Fruit fly (Drosophila melanogaster): ENCODE data around the gene mRpL11.

mRpL11 gene

dm6 chr3R:14482986-14483385, 28.7 kb upstream of the mRpL11 start:
- TF ChIP-seq CG32006 (GFP tag; optimal IDR thresholded peaks at IDR 0.05): no peak

DNA sequence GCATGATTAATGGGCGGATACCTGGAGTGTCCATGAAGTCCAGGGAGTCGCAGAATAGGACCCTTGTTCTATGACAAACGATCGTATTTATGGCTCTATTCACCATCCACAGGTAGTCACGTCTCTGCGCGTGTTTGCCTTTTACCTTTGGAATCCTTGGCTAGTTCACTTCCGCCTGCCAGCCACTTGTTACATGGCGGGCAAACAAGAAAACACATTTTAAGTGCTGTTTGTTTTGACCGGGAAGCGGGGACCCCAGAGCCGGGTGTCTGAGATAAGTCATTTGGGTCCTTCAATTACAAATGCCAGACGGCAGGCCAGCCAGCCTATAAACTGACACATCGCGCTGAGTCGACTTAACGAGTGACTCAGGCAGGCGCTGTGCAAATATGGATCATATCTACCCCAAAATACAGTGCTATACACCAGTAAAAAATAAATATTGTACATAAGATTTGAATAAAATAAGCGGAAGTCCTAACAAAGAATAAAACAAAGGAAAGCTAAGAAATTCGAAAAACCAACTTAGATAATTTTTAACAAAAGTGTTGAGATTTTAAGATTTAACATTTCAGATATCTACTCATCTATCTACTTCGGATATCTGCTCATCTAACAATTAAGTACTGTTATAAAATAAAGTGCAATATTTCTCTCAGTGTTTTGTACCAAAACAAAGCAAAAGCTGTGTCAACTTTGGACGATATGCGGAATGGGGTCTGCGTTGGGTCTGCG, 26.9 kb upstream of the mRpL11 start:
- TF ChIP-seq Met (GFP tag; optimal IDR thresholded peaks at IDR 0.05) (peak; percentile 36), Ets21C (GFP tag; optimal IDR thresholded peaks at IDR 0.05) (no peak), CG8632 (GFP tag; optimal IDR thresholded peaks at IDR 0.05) (peak; percentile 17), acj6 (GFP tag; optimal IDR thresholded peaks at IDR 0.05) (peak; percentile 8), CG8319 (GFP tag; optimal IDR thresholded peaks at IDR 0.05) (no peak), Hr39 (GFP tag; optimal IDR thresholded peaks at IDR 0.05) (no peak), esn (GFP tag; optimal IDR thresholded peaks at IDR 0.05) (peak; percentile 26), CG6854 (GFP tag; optimal IDR thresholded peaks at IDR 0.05) (no peak), Eip78C (GFP tag) (peak; percentile 62), fkh (GFP tag; optimal IDR thresholded peaks at IDR 0.05) (peak; percentile 44), achi (GFP tag; optimal IDR thresholded peaks at IDR 0.05) (peak; percentile 12), svp (GFP tag) (peak; percentile 68), topi (GFP tag; optimal IDR thresholded peaks at IDR 0.05) (peak; percentile 21), CG34406 (GFP tag; optimal IDR thresholded peaks at IDR 0.05) (peak; percentile 23)

dm6 chr3R:14486469-14486868, 25.2 kb upstream of the mRpL11 start:
- TF ChIP-seq CG15336 (GFP tag; IDR thresholded peaks at IDR 0.05): peak; percentile 85
- TF ChIP-seq Blimp-1 (GFP tag; optimal IDR thresholded peaks at IDR 0.05): no peak
- TF ChIP-seq cyc (GFP tag; optimal IDR thresholded peaks at IDR 0.05): no peak
- TF ChIP-seq dsx (GFP tag; optimal IDR thresholded peaks at IDR 0.05; ENCODE audit: poor library complexity, severe bottlenecking): no peak
- TF ChIP-seq Eip93F (GFP tag; optimal IDR thresholded peaks at IDR 0.05): no peak
- peak; percentile 58 for TF ChIP-seq Hr4 (GFP tag; optimal IDR thresholded peaks at IDR 0.05)
- TF ChIP-seq CG8119 (GFP tag; IDR thresholded peaks at IDR 0.05): peak; percentile 86
- peak; percentile 4 for TF ChIP-seq Sox14 (GFP tag; optimal IDR thresholded peaks at IDR 0.05)
- peak; percentile 48; the same call in 1 of the 2 replicates for TF ChIP-seq Gug (GFP tag; IDR thresholded peaks at IDR 0.05)
- no peak for TF ChIP-seq CG10669 (GFP tag; optimal IDR thresholded peaks at IDR 0.05)
- TF ChIP-seq CG8319 (GFP tag; optimal IDR thresholded peaks at IDR 0.05): no peak
- TF ChIP-seq dac (GFP tag; optimal IDR thresholded peaks at IDR 0.05): peak; percentile 47
- TF ChIP-seq eg (GFP tag; IDR thresholded peaks at IDR 0.05): peak; percentile 81
- peak; percentile 66 for TF ChIP-seq CG6276 (GFP tag; optimal IDR thresholded peaks at IDR 0.05)
- TF ChIP-seq Hr39 (GFP tag; optimal IDR thresholded peaks at IDR 0.05): no peak
- TF ChIP-seq fd59A (GFP tag; optimal IDR thresholded peaks at IDR 0.05): no peak
- TF ChIP-seq Eip75B (GFP tag; optimal IDR thresholded peaks at IDR 0.05): no peak
- peak; percentile 77 for TF ChIP-seq Eip78C (GFP tag)
- peak; percentile 53 for TF ChIP-seq CG4318 (GFP tag; optimal IDR thresholded peaks at IDR 0.05)
- TF ChIP-seq fd85E (GFP tag; optimal IDR thresholded peaks at IDR 0.05): no peak
- peak; percentile 43 for TF ChIP-seq CG3919 (GFP tag; optimal IDR thresholded peaks at IDR 0.05)
- TF ChIP-seq Sox15 (GFP tag; optimal IDR thresholded peaks at IDR 0.05): no peak
- TF ChIP-seq net (GFP tag; optimal IDR thresholded peaks at IDR 0.05): peak; percentile 46
- no peak for TF ChIP-seq Ets21C (GFP tag; optimal IDR thresholded peaks at IDR 0.05)
- peak; percentile 45 for TF ChIP-seq achi (GFP tag; optimal IDR thresholded peaks at IDR 0.05)
- TF ChIP-seq Met (GFP tag; optimal IDR thresholded peaks at IDR 0.05): no peak
- TF ChIP-seq fkh (GFP tag; optimal IDR thresholded peaks at IDR 0.05): no peak
- no peak for TF ChIP-seq Smox (GFP tag; optimal IDR thresholded peaks at IDR 0.05)
- peak; percentile 83 for TF ChIP-seq CG32006 (GFP tag; optimal IDR thresholded peaks at IDR 0.05)
- peak; percentile 40 for TF ChIP-seq pdm3 (GFP tag; optimal IDR thresholded peaks at IDR 0.05)
- TF ChIP-seq salr (GFP tag; optimal IDR thresholded peaks at IDR 0.05): peak in 1 of 2 experiments; percentile 32
- TF ChIP-seq CG10631 (GFP tag; optimal IDR thresholded peaks at IDR 0.05): peak; percentile 23
- no peak for TF ChIP-seq topi (GFP tag; optimal IDR thresholded peaks at IDR 0.05)
- TF ChIP-seq CG6163 (GFP tag; IDR thresholded peaks at IDR 0.05): peak; percentile 74
- no peak for TF ChIP-seq CG6808 (GFP tag; optimal IDR thresholded peaks at IDR 0.05)
- no peak for TF ChIP-seq Sox102F (GFP tag; optimal IDR thresholded peaks at IDR 0.05)
- peak; percentile 52 for TF ChIP-seq OdsH (GFP tag; optimal IDR thresholded peaks at IDR 0.05)
- TF ChIP-seq acj6 (GFP tag; optimal IDR thresholded peaks at IDR 0.05): peak; percentile 18

All from whole organism, prepupa.